Fruit fly (Drosophila melanogaster) Kc167 (cell line): Measurements from ENCODE around the gene CG10063.

ENCODE experiments used
- Myc ChIP-seq: fragments of >200 bp; optimal IDR thresholded peaks from 2 replicates; lab custom pipeline; 2017; ENCODE audit warnings: missing external identifiers
- h ChIP-seq: fragments of >200 bp; optimal IDR thresholded peaks from 3 replicates; lab custom pipeline; 2018; ENCODE audit warnings: missing external identifiers

DNA sequence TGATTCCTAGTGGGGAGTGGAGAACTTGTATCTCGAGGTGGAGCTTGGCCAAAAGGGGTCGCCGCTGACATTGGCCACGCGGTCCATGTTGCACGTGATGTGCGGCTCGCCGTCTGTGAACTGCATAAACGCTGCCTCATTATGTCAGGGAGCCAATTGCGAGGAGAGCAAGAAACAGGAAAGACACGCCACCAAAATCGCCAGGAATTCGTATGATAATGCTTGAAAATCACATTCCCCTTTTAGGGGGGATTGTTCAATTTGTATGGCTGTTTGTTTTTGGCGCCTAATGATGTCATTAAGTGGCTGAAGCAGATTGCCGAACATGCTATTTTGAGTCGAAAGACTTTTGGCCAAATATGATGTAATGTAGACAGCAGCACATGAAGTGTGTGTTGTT lies 37.6 kb upstream of the CG10063 start:
- TF ChIP-seq Myc (lab: Kevin White, UChicago) (no peak), h (lab: Kevin White, UChicago) (no peak)
